Fruit fly (Drosophila melanogaster) whole organism, embryonic: ENCODE results near the gene CG12948.

ENCODE experiments used
- ATbp ChIP-seq: fragments of 200-800 bp; sonication (Bioruptor generic); optimal IDR thresholded peaks from 2 replicates; lab custom pipeline; 2017; ENCODE audit warnings: missing biosample characterization, mild to moderate bottlenecking, missing genetic modification characterization, missing genetic modification reagents
- BEAF-32 ChIP-seq: fragments of 200-800 bp; sonication (Bioruptor generic); optimal IDR thresholded peaks from 3 replicates; lab custom pipeline; 2017; ENCODE audit warnings: missing biosample characterization, missing genetic modification characterization, mild to moderate bottlenecking, moderate library complexity, missing genetic modification reagents
- CG10209 ChIP-seq: fragments of 200-800 bp; sonication (Bioruptor generic); optimal IDR thresholded peaks from 3 replicates; lab custom pipeline; 2017; ENCODE audit warnings: missing biosample characterization, mild to moderate bottlenecking, missing genetic modification characterization, missing genetic modification reagents
- CG11093 ChIP-seq: fragments of 200-800 bp; sonication (Bioruptor generic); IDR thresholded peaks from 3 replicates; pipeline ENCODE4 v1.3.6; 2022; ENCODE audit warnings: missing biosample characterization, missing genetic modification characterization
- CG12391 ChIP-seq: fragments of 200-800 bp; sonication (Bioruptor generic); optimal IDR thresholded peaks from 3 replicates; lab custom pipeline; 2018; ENCODE audit warnings: missing biosample characterization, mild to moderate bottlenecking, missing genetic modification characterization, moderate library complexity
- CG12744 ChIP-seq: fragments of 200-800 bp; sonication (Bioruptor generic); optimal IDR thresholded peaks from 2 replicates; lab custom pipeline; 2016; ENCODE audit warnings: missing biosample characterization, missing genetic modification characterization
- CG12942 ChIP-seq: fragments of 200-800 bp; sonication (Bioruptor generic); optimal IDR thresholded peaks from 3 replicates; lab custom pipeline; 2016; ENCODE audit warnings: missing biosample characterization, missing genetic modification characterization
- CG14667 ChIP-seq: fragments of 200-800 bp; sonication (Bioruptor generic); IDR thresholded peaks from 2 replicates; pipeline ENCODE4 v1.3.6; 2022; ENCODE audit warnings: missing biosample characterization, missing genetic modification characterization
- CG15011 ChIP-seq: fragments of 200-800 bp; sonication (Bioruptor generic); optimal IDR thresholded peaks from 3 replicates; lab custom pipeline; 2018; ENCODE audit warnings: missing biosample characterization, mild to moderate bottlenecking, missing genetic modification characterization
- CG15269 ChIP-seq: fragments of 200-800 bp; sonication (Bioruptor generic); optimal IDR thresholded peaks from 2 replicates; lab custom pipeline; 2018; ENCODE audit warnings: missing biosample characterization, mild to moderate bottlenecking, missing genetic modification characterization, moderate library complexity
- CG17912 ChIP-seq: fragments of 200-800 bp; sonication (Bioruptor generic); optimal IDR thresholded peaks from 2 replicates; lab custom pipeline; 2018; ENCODE audit warnings: missing biosample characterization, mild to moderate bottlenecking, missing genetic modification characterization
- CG1792 ChIP-seq: fragments of 200-800 bp; sonication (Bioruptor generic); optimal IDR thresholded peaks from 2 replicates; lab custom pipeline; 2016; ENCODE audit warnings: missing biosample characterization, missing genetic modification characterization
- CG30403 ChIP-seq: fragments of 200-800 bp; sonication (Bioruptor generic); optimal IDR thresholded peaks from 3 replicates; lab custom pipeline; 2016; ENCODE audit warnings: missing biosample characterization, missing genetic modification characterization
- CG3163 ChIP-seq: fragments of 200-800 bp; sonication (Bioruptor generic); optimal IDR thresholded peaks from 3 replicates; lab custom pipeline; 2016; ENCODE audit warnings: missing biosample characterization, missing genetic modification characterization
- CG3838 ChIP-seq: fragments of 200-800 bp; sonication (Bioruptor generic); optimal IDR thresholded peaks from 3 replicates; lab custom pipeline; 2016; ENCODE audit warnings: missing biosample characterization, missing genetic modification characterization
- CG4282 ChIP-seq: fragments of 200-800 bp; sonication (Bioruptor generic); optimal IDR thresholded peaks from 2 replicates; lab custom pipeline; 2016; ENCODE audit warnings: missing biosample characterization, missing genetic modification characterization
- CG4424 ChIP-seq: fragments of 200-800 bp; sonication (Bioruptor generic); optimal IDR thresholded peaks from 3 replicates; lab custom pipeline; 2016; ENCODE audit warnings: missing biosample characterization, missing genetic modification characterization
- CG4707 ChIP-seq: fragments of 200-800 bp; sonication (Bioruptor generic); optimal IDR thresholded peaks from 2 replicates; lab custom pipeline; 2018; ENCODE audit warnings: missing biosample characterization, mild to moderate bottlenecking, missing genetic modification characterization, moderate library complexity
- CG7357 ChIP-seq: fragments of 200-800 bp; sonication (Bioruptor generic); IDR thresholded peaks from 3 replicates; pipeline ENCODE4 v1.3.6; 2022; ENCODE audit warnings: missing biosample characterization, missing genetic modification characterization
- CG7556 ChIP-seq: fragments of 200-800 bp; sonication (Bioruptor generic); optimal IDR thresholded peaks from 2 replicates; lab custom pipeline; 2017; ENCODE audit warnings: missing biosample characterization, mild to moderate bottlenecking, missing genetic modification characterization
- CG8089 ChIP-seq: fragments of 200-800 bp; sonication (Bioruptor generic); optimal IDR thresholded peaks from 3 replicates; lab custom pipeline; 2016; ENCODE audit warnings: missing biosample characterization, missing genetic modification characterization
- D19A ChIP-seq: fragments of 200-800 bp; optimal IDR thresholded peaks from 3 replicates; lab custom pipeline; 2019; ENCODE audit warnings: missing biosample characterization, mild to moderate bottlenecking, missing genetic modification characterization, moderate library complexity
- Ets65A ChIP-seq: fragments of 200-800 bp; sonication (Bioruptor generic); peaks from one replicate; lab custom pipeline; 2016; ENCODE audit warnings: missing biosample characterization, missing genetic modification characterization
- Ets97D ChIP-seq: fragments of 200-800 bp; sonication (Bioruptor generic); optimal IDR thresholded peaks from 3 replicates; lab custom pipeline; 2016; ENCODE audit warnings: missing biosample characterization, missing genetic modification characterization
- H15 ChIP-seq: fragments of 200-800 bp; sonication (Bioruptor generic); IDR thresholded peaks from 3 replicates; pipeline ENCODE4 v1.3.6; 2022; ENCODE audit warnings: missing biosample characterization, missing genetic modification characterization
- H2.0 ChIP-seq: fragments of 200-800 bp; sonication (Bioruptor generic); IDR thresholded peaks from 2 replicates; pipeline ENCODE4 v1.3.6; 2022; ENCODE audit warnings: missing biosample characterization, missing genetic modification characterization
- HmgZ ChIP-seq: fragments of 200-800 bp; sonication (Bioruptor generic); optimal IDR thresholded peaks from 2 replicates; lab custom pipeline; 2018; ENCODE audit warnings: missing biosample characterization, mild to moderate bottlenecking, missing genetic modification characterization
- Hr3 ChIP-seq: fragments of 200-800 bp; sonication (Bioruptor generic); optimal IDR thresholded peaks from 3 replicates; lab custom pipeline; 2016; ENCODE audit warnings: missing biosample characterization, missing genetic modification characterization
- Hr51 ChIP-seq, 2 experiments: fragments of 200-800 bp; sonication (Bioruptor generic); optimal IDR thresholded peaks; 2 replicates in 1 of 2; 3 replicates in 1 of 2; lab custom pipeline; 2016 to 2018; ENCODE audit warnings: missing biosample characterization in 2 of 2, missing genetic modification characterization in 2 of 2, mild to moderate bottlenecking in 1 of 2, moderate library complexity in 1 of 2
- NFAT ChIP-seq: fragments of 200-800 bp; sonication (Bioruptor generic); IDR thresholded peaks from 2 replicates; pipeline ENCODE4 v1.3.6; 2022; ENCODE audit warnings: missing biosample characterization, missing genetic modification characterization
- Scr ChIP-seq: fragments of 200-800 bp; sonication (Bioruptor generic); IDR thresholded peaks from 2 replicates; pipeline ENCODE4 v1.3.6; 2022; ENCODE audit warnings: missing biosample characterization, missing genetic modification characterization; ENCODE audit not compliant: partially characterized antibody
- Sry-β ChIP-seq: fragments of 200-800 bp; sonication (Bioruptor generic); optimal IDR thresholded peaks from 2 replicates; lab custom pipeline; 2018; ENCODE audit warnings: missing biosample characterization, mild to moderate bottlenecking, missing genetic modification characterization, moderate library complexity
- Xrp1 ChIP-seq: fragments of 200-800 bp; sonication (Bioruptor generic); IDR thresholded peaks from 2 replicates; pipeline ENCODE4 v1.3.6; 2022; ENCODE audit warnings: missing biosample characterization, missing genetic modification characterization
- aop ChIP-seq: fragments of 200-800 bp; sonication (Bioruptor generic); IDR thresholded peaks from 2 replicates; pipeline ENCODE4 v1.3.6; 2022; ENCODE audit warnings: missing biosample characterization, missing genetic modification characterization
- bcd ChIP-seq: fragments of 200-800 bp; sonication (Bioruptor generic); optimal IDR thresholded peaks from 2 replicates; lab custom pipeline; 2017; ENCODE audit warnings: missing biosample characterization, mild to moderate bottlenecking, missing genetic modification characterization
- ci ChIP-seq: fragments of 200-800 bp; sonication (Bioruptor generic); IDR thresholded peaks from 3 replicates; pipeline ENCODE4 v1.3.6; 2022; ENCODE audit warnings: missing biosample characterization, missing genetic modification characterization
- crp ChIP-seq, 2 experiments: fragments of 200-800 bp; sonication (Bioruptor generic); optimal IDR thresholded peaks; 2 replicates in 1 of 2; 3 replicates in 1 of 2; lab custom pipeline; 2017; ENCODE audit warnings: missing biosample characterization in 2 of 2, missing genetic modification characterization in 2 of 2, mild to moderate bottlenecking in 1 of 2, moderate library complexity in 1 of 2
- exex ChIP-seq: fragments of 200-800 bp; sonication (Bioruptor generic); optimal IDR thresholded peaks from 4 replicates; lab custom pipeline; 2018; ENCODE audit warnings: missing biosample characterization, mild to moderate bottlenecking, missing genetic modification characterization, moderate library complexity
- fd102C ChIP-seq: fragments of 200-800 bp; sonication (Bioruptor generic); optimal IDR thresholded peaks from 2 replicates; lab custom pipeline; 2018; ENCODE audit warnings: missing biosample characterization, mild to moderate bottlenecking, missing genetic modification characterization, moderate library complexity
- ftz-f1 ChIP-seq: fragments of 200-800 bp; sonication (Bioruptor generic); optimal IDR thresholded peaks from 2 replicates; lab custom pipeline; 2016; ENCODE audit warnings: missing biosample characterization, missing genetic modification characterization
- jing ChIP-seq: fragments of 200-800 bp; sonication (Bioruptor generic); optimal IDR thresholded peaks from 2 replicates; lab custom pipeline; 2018; ENCODE audit warnings: missing biosample characterization, mild to moderate bottlenecking, missing genetic modification characterization
- prd ChIP-seq, 3 experiments: fragments of >200 bp in 2 of 3; fragments of 200-800 bp in 1 of 3; sonication (Bioruptor generic) in 1 of 3; optimal IDR thresholded peaks in 2 of 3; IDR thresholded peaks in 1 of 3; 2 replicates in 2 of 3; 3 replicates in 1 of 3; pipeline versions ENCODE4 v1.3.6 to Lab custom; 2017 to 2022; ENCODE audit warnings: missing biosample characterization in 1 of 3, missing genetic modification characterization in 1 of 3
- psq ChIP-seq: fragments of 200-800 bp; sonication (Bioruptor generic); optimal IDR thresholded peaks from 2 replicates; lab custom pipeline; 2017; ENCODE audit warnings: missing biosample characterization, missing genetic modification characterization
- sob ChIP-seq: fragments of 200-800 bp; sonication (Bioruptor generic); IDR thresholded peaks from 2 replicates; pipeline ENCODE4 v1.3.6; 2022; ENCODE audit warnings: missing biosample characterization, missing genetic modification characterization
- ssp ChIP-seq: fragments of 200-800 bp; sonication (Bioruptor generic); IDR thresholded peaks from 2 replicates; pipeline ENCODE4 v1.3.6; 2022; ENCODE audit warnings: missing biosample characterization, missing genetic modification characterization
- tx ChIP-seq: fragments of 200-800 bp; sonication (Bioruptor generic); optimal IDR thresholded peaks from 2 replicates; lab custom pipeline; 2016; ENCODE audit warnings: missing biosample characterization, missing genetic modification characterization
- vvl ChIP-seq: fragments of 200-800 bp; sonication (Bioruptor generic); IDR thresholded peaks from 2 replicates; pipeline ENCODE4 v1.3.6; 2022; ENCODE audit warnings: missing biosample characterization, missing genetic modification characterization
- wdn ChIP-seq: fragments of 200-800 bp; sonication (Bioruptor generic); IDR thresholded peaks from 2 replicates; pipeline ENCODE4 v1.3.6; 2022; ENCODE audit warnings: missing biosample characterization, missing genetic modification characterization
- yki ChIP-seq: fragments of >200 bp; optimal IDR thresholded peaks from 3 replicates; lab custom pipeline; 2018

Gene CG12948

DNA sequence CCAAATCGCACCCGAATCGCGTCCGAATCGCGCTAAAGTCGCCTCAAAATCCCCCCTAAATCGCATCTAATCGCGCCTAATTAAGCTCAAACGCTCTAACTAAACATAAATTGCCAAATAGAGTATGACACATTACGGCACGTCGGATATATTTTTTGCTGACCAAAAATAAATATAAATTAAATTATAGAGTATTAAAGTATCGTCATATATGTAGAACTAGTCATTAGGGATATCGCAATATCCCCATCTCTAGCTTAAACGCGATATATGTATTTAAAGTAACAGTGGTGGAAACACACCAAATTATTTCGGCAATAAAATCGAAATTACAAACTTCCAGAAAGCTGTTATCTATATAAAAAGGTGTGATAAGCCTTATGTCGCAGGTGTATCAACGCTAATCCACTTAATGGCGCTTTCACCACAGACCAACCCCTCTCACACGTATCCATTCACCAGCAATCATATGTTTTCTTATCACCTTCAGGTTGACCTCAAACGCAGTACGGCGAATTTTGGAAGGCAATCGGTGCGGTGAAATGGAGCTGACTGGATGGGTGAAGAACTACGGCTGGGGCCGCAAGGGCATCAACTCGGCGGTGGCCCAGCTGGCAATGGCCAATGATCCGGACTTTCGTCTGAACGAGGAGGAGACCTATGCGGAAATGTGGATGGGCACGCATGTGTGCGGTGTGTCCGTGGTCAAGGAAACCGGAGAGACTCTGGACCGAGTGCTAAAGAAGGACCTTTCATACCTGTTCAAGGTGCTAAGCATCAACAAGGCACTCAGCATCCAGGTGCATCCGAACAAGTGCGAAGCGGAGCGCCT, 12.0 kb upstream of the CG12948 start, which contains the start of gene Mpi (continued):
- TF ChIP-seq CG15011 (GFP tag; lab: Kevin White, UChicago) = no peak
- peak; percentile 100 for TF ChIP-seq D19A (tag; lab: Kevin White, UChicago)
- peak in 1 of 2 experiments; percentile 79 for TF ChIP-seq crp (GFP tag; optimal IDR thresholded peaks at IDR 0.05; lab: Kevin White, UChicago)
- TF ChIP-seq ATbp = no peak
- peak; percentile 66 for TF ChIP-seq Scr (GFP tag; lab: Robert Waterston, UW)
- TF ChIP-seq tx (GFP tag; lab: Kevin White, UChicago) = no peak
- TF ChIP-seq CG15269 (tag; lab: Kevin White, UChicago) = no peak
- TF ChIP-seq fd102C (GFP tag; lab: Kevin White, UChicago) = no peak
- no peak for TF ChIP-seq exex (tag; lab: Kevin White, UChicago)
- TF ChIP-seq CG8089 = no peak
- TF ChIP-seq ftz-f1 (GFP tag; lab: Kevin White, UChicago) = peak; percentile 71
- no peak for TF ChIP-seq bcd (GFP tag; lab: Kevin White, UChicago)
- TF ChIP-seq sob (GFP tag; lab: Robert Waterston, UW) = no peak
- TF ChIP-seq Xrp1 = peak; percentile 49; the same call in 1 of the 2 replicates
- no peak for TF ChIP-seq CG12744 (GFP tag; lab: Kevin White, UChicago)
- peak; percentile 12 for TF ChIP-seq CG4707 (GFP tag; lab: Kevin White, UChicago)
- TF ChIP-seq ssp (GFP tag; lab: Robert Waterston, UW) = peak; percentile 16; the same call in 1 of the 2 replicates
- TF ChIP-seq Hr51 (GFP tag; optimal IDR thresholded peaks at IDR 0.05; lab: Kevin White, UChicago) = no peak
- no peak for TF ChIP-seq CG3838 (GFP tag; lab: Kevin White, UChicago)
- TF ChIP-seq CG12942 (GFP tag; lab: Kevin White, UChicago) = peak; percentile 29
- no peak for TF ChIP-seq H2.0 (GFP tag; lab: Robert Waterston, UW)
- no peak for TF ChIP-seq CG3163 (GFP tag; lab: Kevin White, UChicago)
- no peak for TF ChIP-seq jing (GFP tag; lab: Kevin White, UChicago)
- no peak for TF ChIP-seq Sry-β (GFP tag; lab: Kevin White, UChicago)
- TF ChIP-seq CG14667 (GFP tag; lab: Robert Waterston, UW) = no peak
- no peak for TF ChIP-seq aop (GFP tag; lab: Robert Waterston, UW)
- TF ChIP-seq CG11093 (GFP tag; lab: Robert Waterston, UW) = no peak
- TF ChIP-seq vvl = peak; percentile 53
- TF ChIP-seq CG4424 (GFP tag; lab: Kevin White, UChicago) = peak; percentile 27
- peak; percentile 67 for TF ChIP-seq BEAF-32
- no peak for TF ChIP-seq CG17912 (GFP tag; lab: Kevin White, UChicago)
- TF ChIP-seq CG7556 (GFP tag; lab: Kevin White, UChicago) = no peak
- peak; percentile 37 for TF ChIP-seq HmgZ (tag; lab: Kevin White, UChicago)
- no peak for TF ChIP-seq Ets97D
- TF ChIP-seq CG4282 = no peak
- no peak for TF ChIP-seq wdn (GFP tag; lab: Robert Waterston, UW)
- TF ChIP-seq psq = no peak
- 0 out of 2 replicates have a peak, but pooled peaks have one; percentile 10 for TF ChIP-seq NFAT
- peak; percentile 50 for TF ChIP-seq CG12391 (tag; lab: Kevin White, UChicago)
- peak; percentile 43; the same call in 2 of the 3 replicates for TF ChIP-seq ci (GFP tag; lab: Robert Waterston, UW)
- TF ChIP-seq CG7357 = peak; percentile 89
- TF ChIP-seq CG30403 (GFP tag; lab: Kevin White, UChicago) = peak; percentile 18
- no peak for TF ChIP-seq Ets65A
- no peak for TF ChIP-seq prd (optimal IDR thresholded peaks at IDR 0.05; lab: Kevin White, UChicago)
- 0 out of 3 replicates have a peak, but pooled peaks have one; percentile 15 for TF ChIP-seq prd (GFP tag; IDR thresholded peaks at IDR 0.05; lab: Robert Waterston, UW)
- no peak for TF ChIP-seq CG10209 (GFP tag; lab: Kevin White, UChicago)
- no peak for TF ChIP-seq H15 (GFP tag; lab: Robert Waterston, UW)
- no peak for TF ChIP-seq CG1792 (GFP tag; lab: Kevin White, UChicago)
- peak; percentile 23 for TF ChIP-seq Hr3 (GFP tag; lab: Kevin White, UChicago)
- no peak for TF ChIP-seq yki (lab: Kevin White, UChicago)
